Fruit fly (Drosophila melanogaster) whole organism, adult: Measurements from ENCODE around the gene CG14234.
A peak's percentile ranks its signal among the peaks of the same experiment; 100 is the strongest.

ENCODE experiments used
- CG11617 ChIP-seq: fragments of 200-800 bp; sonication (Bioruptor generic); optimal IDR thresholded peaks from 2 replicates; lab custom pipeline; 2017; ENCODE audit warnings: mild to moderate bottlenecking, missing biosample characterization, missing genetic modification reagents, missing genetic modification characterization
- CG12768 ChIP-seq: fragments of 200-800 bp; sonication (Bioruptor generic); optimal IDR thresholded peaks from 2 replicates; lab custom pipeline; 2017; ENCODE audit warnings: missing biosample characterization, missing genetic modification characterization, mild to moderate bottlenecking, moderate library complexity, missing genetic modification reagents
- CG14711 ChIP-seq: fragments of 200-800 bp; sonication (Bioruptor generic); optimal IDR thresholded peaks from 2 replicates; lab custom pipeline; 2018; ENCODE audit warnings: missing biosample characterization, mild to moderate bottlenecking, missing genetic modification characterization, moderate library complexity
- CG1620 ChIP-seq: fragments of 200-800 bp; sonication (Bioruptor generic); optimal IDR thresholded peaks from 2 replicates; lab custom pipeline; 2016; ENCODE audit warnings: missing biosample characterization, missing genetic modification characterization
- CG33017 ChIP-seq: fragments of 200-800 bp; sonication (Bioruptor generic); optimal IDR thresholded peaks from 2 replicates; lab custom pipeline; 2018; ENCODE audit warnings: missing biosample characterization, mild to moderate bottlenecking, missing genetic modification characterization, moderate library complexity
- CG5204 ChIP-seq: fragments of 200-800 bp; sonication (Bioruptor generic); optimal IDR thresholded peaks from 2 replicates; lab custom pipeline; 2016; ENCODE audit warnings: missing biosample characterization, missing genetic modification characterization
- CG7045 ChIP-seq: fragments of 200-800 bp; sonication (Bioruptor generic); optimal IDR thresholded peaks from 2 replicates; lab custom pipeline; 2017; ENCODE audit warnings: missing biosample characterization, mild to moderate bottlenecking, missing genetic modification characterization
- CG7101 ChIP-seq: fragments of 200-800 bp; sonication (Bioruptor generic); optimal IDR thresholded peaks from 2 replicates; lab custom pipeline; 2018; ENCODE audit warnings: missing biosample characterization, mild to moderate bottlenecking, missing genetic modification characterization, moderate library complexity
- Clk ChIP-seq: fragments of 200-800 bp; sonication (Bioruptor generic); optimal IDR thresholded peaks from 2 replicates; lab custom pipeline; 2017; ENCODE audit warnings: missing biosample characterization, missing genetic modification characterization
- Crg-1 ChIP-seq: fragments of 200-800 bp; sonication (Bioruptor generic); optimal IDR thresholded peaks from 2 replicates; lab custom pipeline; 2016; ENCODE audit warnings: missing biosample characterization, missing genetic modification characterization
- Hr96 ChIP-seq: fragments of 200-800 bp; sonication (Bioruptor generic); optimal IDR thresholded peaks from 2 replicates; lab custom pipeline; 2016; ENCODE audit warnings: missing biosample characterization, missing genetic modification characterization
- Mnt ChIP-seq: fragments of 200-800 bp; sonication (Bioruptor generic); optimal IDR thresholded peaks from 2 replicates; lab custom pipeline; 2016; ENCODE audit warnings: missing biosample characterization, mild to moderate bottlenecking, missing genetic modification characterization
- bab1 ChIP-seq: fragments of 200-800 bp; sonication (Bioruptor generic); optimal IDR thresholded peaks from 3 replicates; lab custom pipeline; 2019; ENCODE audit warnings: missing biosample characterization, mild to moderate bottlenecking, missing genetic modification characterization, moderate library complexity
- cic ChIP-seq: fragments of 200-800 bp; sonication (Bioruptor generic); optimal IDR thresholded peaks from 2 replicates; lab custom pipeline; 2017; ENCODE audit warnings: missing biosample characterization, mild to moderate bottlenecking, missing genetic modification characterization, moderate library complexity
- cnc ChIP-seq, 2 experiments: fragments of >200 bp; optimal IDR thresholded peaks; 2 replicates each; lab custom pipeline; 2017
- kay ChIP-seq: fragments of 200-800 bp; sonication (Bioruptor generic); peaks from one replicate; lab custom pipeline; 2016; ENCODE audit warnings: missing biosample characterization, missing genetic modification characterization, borderline replicate concordance
- ovo ChIP-seq: fragments of 200-800 bp; sonication (Bioruptor generic); optimal IDR thresholded peaks from 2 replicates; lab custom pipeline; 2016; ENCODE audit warnings: missing biosample characterization, missing genetic modification characterization
- pad ChIP-seq: fragments of 200-800 bp; sonication (Bioruptor generic); optimal IDR thresholded peaks from 3 replicates; lab custom pipeline; 2017; ENCODE audit warnings: missing biosample characterization, missing genetic modification characterization, mild to moderate bottlenecking, moderate library complexity, missing genetic modification reagents
- tj ChIP-seq: fragments of 200-800 bp; sonication (Bioruptor generic); optimal IDR thresholded peaks from 3 replicates; lab custom pipeline; 2017; ENCODE audit warnings: missing biosample characterization, mild to moderate bottlenecking, missing genetic modification characterization, moderate library complexity
- toe ChIP-seq: fragments of 200-800 bp; sonication (Bioruptor generic); optimal IDR thresholded peaks from 2 replicates; lab custom pipeline; 2016; ENCODE audit warnings: missing biosample characterization, missing genetic modification characterization

CG14234 gene

DNA sequence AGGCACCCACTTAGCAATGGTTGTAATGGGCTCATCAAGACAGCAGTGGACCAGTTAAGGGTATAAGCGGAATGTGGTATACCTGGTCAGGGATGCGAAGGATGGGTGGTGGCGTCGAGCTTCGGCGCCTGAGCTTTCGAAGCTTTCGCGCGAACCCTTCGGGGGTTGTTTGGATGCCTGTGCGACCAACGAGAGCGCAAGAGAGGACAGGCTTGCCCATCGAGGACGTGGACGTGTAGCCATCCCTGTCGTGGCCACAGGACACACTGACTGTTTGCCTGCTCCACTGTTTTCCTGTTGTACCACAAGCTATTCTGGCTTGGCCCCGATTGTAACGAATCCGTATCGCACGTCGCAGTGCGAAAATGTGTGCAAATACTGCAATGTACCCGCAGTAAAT lies at the start of gene CG14234:
Gene CG14234, plus strand, starts transcription at position 301 of the 400 bp plus-strand sequence.
- TF ChIP-seq CG7045 (no peak), Crg-1 (GFP tag; lab: Kevin White, UChicago) (no peak), Hr96 (GFP tag; lab: Kevin White, UChicago) (no peak), CG33017 (tag; lab: Kevin White, UChicago) (no peak)

DNA sequence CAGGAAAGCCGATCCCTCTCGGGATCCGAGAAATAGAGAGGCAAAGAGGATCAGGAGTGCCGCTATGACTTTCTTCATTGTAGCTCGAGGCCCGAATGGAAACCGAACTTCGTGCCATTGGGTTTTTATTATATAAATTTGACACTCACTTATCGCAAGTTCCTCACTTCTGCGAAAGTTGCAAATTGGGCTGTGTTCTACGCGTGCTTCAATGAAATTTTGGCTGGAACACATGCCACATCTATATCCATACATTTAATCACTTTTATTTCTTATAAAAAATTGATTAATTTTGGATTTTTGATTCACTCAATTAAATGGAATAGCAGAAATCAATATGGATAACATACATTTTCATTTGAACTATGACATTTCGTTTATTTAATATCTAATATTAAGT lies 46.5 kb upstream of the CG14234 start, which contains the start of gene CG14227:
Gene CG14227, minus strand, starts transcription at position 101 of the 400 bp plus-strand sequence.
- TF ChIP-seq tj (GFP tag; lab: Kevin White, UChicago) (no peak), pad (GFP tag; lab: Kevin White, UChicago) (no peak), Clk (GFP tag; lab: Kevin White, UChicago) (no peak), CG11617 (GFP tag; lab: Kevin White, UChicago) (no peak), CG7101 (tag; lab: Kevin White, UChicago) (no peak), CG1620 (GFP tag; lab: Kevin White, UChicago) (no peak), CG33017 (tag; lab: Kevin White, UChicago) (no peak), Crg-1 (GFP tag; lab: Kevin White, UChicago) (no peak), cic (GFP tag; lab: Kevin White, UChicago) (no peak), toe (GFP tag; lab: Kevin White, UChicago) (no peak), ovo (no peak), CG14711 (tag; lab: Kevin White, UChicago) (no peak), bab1 (no peak), CG5204 (no peak), Hr96 (GFP tag; lab: Kevin White, UChicago) (no peak)

DNA sequence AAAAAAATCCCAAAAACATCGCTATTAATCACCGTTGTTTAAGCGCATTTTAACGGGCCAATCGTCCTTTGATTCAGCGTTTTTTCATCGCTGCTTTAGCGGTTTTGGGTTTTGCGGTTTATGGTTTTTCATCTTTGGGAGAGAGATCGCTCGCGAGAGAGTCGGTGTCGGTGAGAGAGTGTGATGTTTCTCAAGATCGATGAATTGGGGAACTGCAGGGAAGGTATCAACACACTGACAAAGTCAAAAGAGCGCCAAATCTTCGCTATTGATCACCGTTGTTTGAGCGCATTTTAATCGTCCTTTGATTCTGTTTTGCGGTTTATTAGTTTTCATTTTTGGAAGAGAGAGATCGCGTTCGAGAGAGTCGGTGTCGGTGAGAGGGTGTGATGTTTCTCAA lies 45.3 kb upstream of the CG14234 start:
- no peak for TF ChIP-seq CG14711 (tag; lab: Kevin White, UChicago)
- no peak for TF ChIP-seq Mnt
- TF ChIP-seq CG5204, result no peak
- no peak for TF ChIP-seq CG12768 (GFP tag; lab: Kevin White, UChicago)
- no peak for TF ChIP-seq CG33017 (tag; lab: Kevin White, UChicago)
- no peak for TF ChIP-seq ovo
- TF ChIP-seq toe (GFP tag; lab: Kevin White, UChicago), result no peak
- TF ChIP-seq CG11617 (GFP tag; lab: Kevin White, UChicago), result no peak
- no peak for TF ChIP-seq CG1620 (GFP tag; lab: Kevin White, UChicago)

DNA sequence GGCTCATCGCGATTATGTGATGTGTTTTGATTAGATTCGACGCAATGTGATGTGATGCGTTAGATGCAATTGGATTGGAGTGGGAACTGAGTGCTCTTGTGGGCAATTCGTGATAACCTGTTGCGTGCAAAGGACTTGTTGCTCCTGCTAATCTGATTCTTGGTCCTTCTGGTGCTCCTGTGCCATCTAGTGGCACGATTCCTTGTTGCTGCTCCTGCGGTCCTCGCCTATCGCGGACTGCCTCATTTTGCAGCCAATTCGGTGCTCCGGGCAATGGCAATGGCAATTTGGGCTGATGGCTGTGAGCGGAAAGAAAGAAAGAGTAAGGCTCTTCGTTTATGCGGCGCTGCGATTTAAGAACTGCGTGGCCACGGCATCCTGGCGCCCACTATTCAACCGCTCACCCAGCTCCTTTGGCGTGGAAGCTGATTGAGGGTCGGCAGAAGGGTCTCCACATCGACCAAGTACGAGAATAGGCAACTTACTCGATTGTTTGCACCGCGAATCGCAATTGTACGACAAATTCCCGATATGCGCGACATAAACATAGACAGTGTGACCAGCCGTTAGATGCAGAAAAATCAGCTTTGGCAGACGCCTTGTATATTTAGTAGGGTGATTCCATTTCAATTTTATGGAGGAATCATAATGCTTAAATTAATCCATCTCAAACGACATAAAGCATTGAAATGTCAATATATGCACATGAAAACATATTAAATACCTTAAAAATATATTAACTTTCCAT lies 42.2 kb upstream of the CG14234 start, which contains the start of gene Mer:
Gene Mer, minus strand, starts transcription at position 550 of the 748 bp plus-strand sequence.
- TF ChIP-seq Hr96 (GFP tag; lab: Kevin White, UChicago) (peak; percentile 87), CG1620 (GFP tag; lab: Kevin White, UChicago) (peak; percentile 59), CG7101 (tag; lab: Kevin White, UChicago) (peak; percentile 87), pad (GFP tag; lab: Kevin White, UChicago) (peak; percentile 63), CG7045 (peak; percentile 73), tj (GFP tag; lab: Kevin White, UChicago) (peak; percentile 64), cnc (optimal IDR thresholded peaks at IDR 0.05; lab: Kevin White, UChicago) (no peak), Crg-1 (GFP tag; lab: Kevin White, UChicago) (peak; percentile 73), bab1 (peak; percentile 86), kay (no peak), CG5204 (peak; percentile 61), CG14711 (tag; lab: Kevin White, UChicago) (peak; percentile 76), toe (GFP tag; lab: Kevin White, UChicago) (peak; percentile 57), Mnt (peak; percentile 81), CG33017 (tag; lab: Kevin White, UChicago) (peak; percentile 75), CG11617 (GFP tag; lab: Kevin White, UChicago) (peak; percentile 88), cic (GFP tag; lab: Kevin White, UChicago) (peak; percentile 10), ovo (peak; percentile 53), Clk (GFP tag; lab: Kevin White, UChicago) (peak; percentile 38), CG12768 (GFP tag; lab: Kevin White, UChicago) (peak; percentile 79)

DNA sequence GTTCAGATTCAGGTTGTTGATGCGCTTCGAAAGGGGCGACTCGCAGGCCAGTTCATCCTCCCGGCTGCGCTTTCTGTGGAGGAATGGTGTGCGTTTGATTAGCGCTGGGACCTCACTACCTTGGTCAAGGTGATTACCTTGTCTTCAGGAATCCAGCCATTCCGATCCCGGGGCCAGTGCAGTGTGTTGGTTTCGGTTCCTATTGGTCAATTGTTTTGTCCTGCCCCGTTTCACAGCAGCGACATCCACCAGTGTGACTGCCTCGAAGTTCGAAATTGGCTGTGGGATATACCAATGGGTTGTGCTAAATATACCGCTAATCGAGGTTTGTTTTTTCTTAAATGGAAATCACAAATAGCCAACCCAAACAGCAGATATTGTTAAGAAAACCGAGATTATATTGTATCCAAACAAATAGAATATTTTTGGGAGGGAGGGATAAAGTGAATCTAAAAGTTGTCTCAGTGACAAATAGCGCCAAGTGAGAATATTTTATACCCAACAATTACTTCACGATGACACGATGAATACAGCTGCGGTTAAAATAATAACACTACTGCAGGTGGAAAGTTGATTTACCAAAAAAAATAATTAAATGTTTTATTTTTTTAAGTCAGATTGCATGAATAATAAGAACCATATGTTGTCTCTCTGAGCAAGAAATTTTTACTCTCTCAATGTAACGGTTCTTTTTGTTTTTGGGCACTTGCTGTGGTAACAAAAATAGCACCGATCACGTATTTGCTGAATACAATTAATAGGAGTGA lies 40.4 kb upstream of the CG14234 start, which contains the start of gene CG14229:
Gene CG14229, minus strand, starts transcription at position 459 of the 767 bp plus-strand sequence.
- TF ChIP-seq CG11617 (GFP tag; lab: Kevin White, UChicago) (peak; percentile 9), bab1 (no peak), Mnt (no peak), CG33017 (tag; lab: Kevin White, UChicago) (no peak), CG14711 (tag; lab: Kevin White, UChicago) (peak; percentile 45), cnc (optimal IDR thresholded peaks at IDR 0.05; lab: Kevin White, UChicago) (no peak), CG7045 (no peak)

DNA sequence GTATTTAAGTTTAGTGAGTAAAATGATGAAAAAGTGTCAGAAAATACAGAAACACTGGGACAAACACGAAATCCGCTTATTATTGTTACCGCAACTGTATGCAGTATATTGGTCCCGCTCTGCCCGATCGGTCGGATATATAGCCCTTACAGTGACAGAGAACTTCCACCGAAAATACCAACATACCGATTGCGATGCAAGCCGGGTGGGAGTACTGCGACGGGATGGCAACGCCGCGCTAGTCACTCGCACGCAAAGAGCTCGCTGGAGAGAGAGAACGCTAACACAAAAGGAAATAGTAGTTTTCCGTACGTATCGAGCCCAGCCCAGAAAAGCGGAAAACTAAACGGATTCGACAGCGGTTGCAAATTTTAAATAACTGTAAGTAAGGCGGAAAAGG lies 38.5 kb upstream of the CG14234 start, which contains the start of gene Cdc42:
Gene Cdc42, plus strand, starts transcription at position 247 of the 400 bp plus-strand sequence.
- TF ChIP-seq kay (no peak), CG14711 (tag; lab: Kevin White, UChicago) (peak; percentile 1), CG7101 (tag; lab: Kevin White, UChicago) (peak; percentile 15), CG1620 (GFP tag; lab: Kevin White, UChicago) (peak; percentile 7)
